Fruit fly (Drosophila melanogaster): Measurements from ENCODE around the gene CG13305.

The CG13305 gene

DNA sequence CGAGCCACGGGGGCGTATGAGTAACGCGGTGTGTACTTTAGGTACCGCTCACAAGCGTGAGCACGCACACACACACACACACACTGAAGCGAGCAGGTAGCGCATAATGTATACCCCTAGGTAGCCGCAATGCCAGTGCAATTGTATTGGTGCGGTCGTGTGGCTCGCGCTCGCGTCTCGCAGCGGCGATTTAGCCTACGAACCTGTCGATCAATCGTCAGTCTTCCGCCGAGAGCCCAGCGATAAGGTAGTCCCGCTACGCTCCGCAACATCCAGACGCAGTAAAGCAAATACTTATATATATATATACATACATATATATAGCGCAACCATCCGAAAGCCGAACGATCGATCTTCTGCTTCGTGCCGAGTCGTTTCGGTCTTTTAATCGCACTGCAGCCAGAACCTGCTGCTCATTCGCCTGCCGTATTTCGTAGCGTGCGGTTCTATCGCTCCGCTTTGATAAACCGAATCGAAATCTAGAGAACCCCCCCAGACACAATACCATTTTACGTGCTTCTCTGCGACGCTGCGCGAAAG, 29.0 kb upstream of the CG13305 start, which contains the start of gene hry (continued):
- peak; percentile 86 for TF ChIP-seq mirr (GFP tag; optimal IDR thresholded peaks at IDR 0.05)
- TF ChIP-seq CG11695 (GFP tag; IDR thresholded peaks at IDR 0.05): peak; percentile 30; the same call in 2 of the 3 replicates
- 0 out of 3 replicates have a peak, but pooled peaks have one; percentile 21 for TF ChIP-seq CG3726 (GFP tag; IDR thresholded peaks at IDR 0.05)
- no peak for TF ChIP-seq CG8944 (GFP tag; optimal IDR thresholded peaks at IDR 0.05)
- TF ChIP-seq CG3407 (GFP tag; optimal IDR thresholded peaks at IDR 0.05): peak; percentile 29
- TF ChIP-seq D (optimal IDR thresholded peaks at IDR 0.05): no peak
- no peak for TF ChIP-seq D (GFP tag; optimal IDR thresholded peaks at IDR 0.05)
- peak; percentile 41; the same call in 1 of the 3 replicates for TF ChIP-seq CG6791 (GFP tag; IDR thresholded peaks at IDR 0.05; ENCODE audit: partially characterized antibody)
- TF ChIP-seq crol (GFP tag; IDR thresholded peaks at IDR 0.05): peak; percentile 67
- no peak for TF ChIP-seq CG14441 (GFP tag; IDR thresholded peaks at IDR 0.05)
- peak in 1 of 2 experiments; percentile 62 for TF ChIP-seq Pdp1 (GFP tag; optimal IDR thresholded peaks at IDR 0.05)
- TF ChIP-seq CG31224 (GFP tag; IDR thresholded peaks at IDR 0.05): no peak
- peak; percentile 66; the same call in 1 of the 3 replicates for TF ChIP-seq mld (GFP tag; IDR thresholded peaks at IDR 0.05; ENCODE audit: partially characterized antibody)
- TF ChIP-seq fu2 (GFP tag; optimal IDR thresholded peaks at IDR 0.05): no peak
- TF ChIP-seq Usf (GFP tag; optimal IDR thresholded peaks at IDR 0.05): no peak
- no peak for TF ChIP-seq dm (GFP tag; optimal IDR thresholded peaks at IDR 0.05)
- TF ChIP-seq CG7963 (GFP tag; IDR thresholded peaks at IDR 0.05; ENCODE audit: partially characterized antibody): no peak
- no peak for TF ChIP-seq CHES-1-like (GFP tag; optimal IDR thresholded peaks at IDR 0.05)
- peak; percentile 49 for TF ChIP-seq CG33557 (GFP tag; optimal IDR thresholded peaks at IDR 0.05)
- TF ChIP-seq CG10565 (GFP tag; optimal IDR thresholded peaks at IDR 0.05): no peak
- TF ChIP-seq CG11723 (GFP tag; optimal IDR thresholded peaks at IDR 0.05): peak; percentile 51
- no peak for TF ChIP-seq ERR (GFP tag; optimal IDR thresholded peaks at IDR 0.05)
- TF ChIP-seq schlank (tag; optimal IDR thresholded peaks at IDR 0.05): no peak
- TF ChIP-seq Bteb2 (GFP tag; optimal IDR thresholded peaks at IDR 0.05): no peak
- no peak for TF ChIP-seq Aef1 (GFP tag; IDR thresholded peaks at IDR 0.05)
- TF ChIP-seq Rfx (GFP tag; IDR thresholded peaks at IDR 0.05): peak; percentile 30; the same call in 1 of the 2 replicates
- TF ChIP-seq Optix (GFP tag; IDR thresholded peaks at IDR 0.05): 0 out of 3 replicates have a peak, but pooled peaks have one; percentile 40
- no peak for TF ChIP-seq chif (GFP tag; optimal IDR thresholded peaks at IDR 0.05)
- peak; percentile 34; the same call in 1 of the 2 replicates for TF ChIP-seq unc-4 (GFP tag; IDR thresholded peaks at IDR 0.05; ENCODE audit: partially characterized antibody)
- TF ChIP-seq lov (optimal IDR thresholded peaks at IDR 0.05): no peak
- TF ChIP-seq lov (GFP tag; IDR thresholded peaks at IDR 0.05): 0 out of 3 replicates have a peak, but pooled peaks have one; percentile 13
- TF ChIP-seq Blimp-1 (GFP tag; optimal IDR thresholded peaks at IDR 0.05): peak; percentile 92
- 0 out of 2 replicates have a peak, but pooled peaks have one; percentile 27 for TF ChIP-seq cas (GFP tag; IDR thresholded peaks at IDR 0.05)
- TF ChIP-seq disco-r (GFP tag; optimal IDR thresholded peaks at IDR 0.05): no peak
- peak; percentile 5 for TF ChIP-seq Fer3 (tag; optimal IDR thresholded peaks at IDR 0.05)
- TF ChIP-seq Sry-δ (GFP tag; optimal IDR thresholded peaks at IDR 0.05): no peak
- TF ChIP-seq Hr3 (GFP tag; optimal IDR thresholded peaks at IDR 0.05): no peak
- TF ChIP-seq psq (GFP tag; optimal IDR thresholded peaks at IDR 0.05): no peak
- no peak for TF ChIP-seq tgo (GFP tag; IDR thresholded peaks at IDR 0.05)
- peak; percentile 56 for TF ChIP-seq CG2202 (tag; optimal IDR thresholded peaks at IDR 0.05)
- TF ChIP-seq Ada2b (GFP tag; IDR thresholded peaks at IDR 0.05): no peak
- TF ChIP-seq NFAT (GFP tag; IDR thresholded peaks at IDR 0.05): peak; percentile 27; the same call in 1 of the 2 replicates
- TF ChIP-seq CG18262 (tag; optimal IDR thresholded peaks at IDR 0.05): peak; percentile 40
- TF ChIP-seq ind (GFP tag; optimal IDR thresholded peaks at IDR 0.05): no peak
- TF ChIP-seq CG7271 (tag; optimal IDR thresholded peaks at IDR 0.05): no peak
- TF ChIP-seq Vsx1 (GFP tag; optimal IDR thresholded peaks at IDR 0.05): peak; percentile 43
- peak; percentile 40 for TF ChIP-seq BtbVII (GFP tag; optimal IDR thresholded peaks at IDR 0.05)
- peak; percentile 33 for TF ChIP-seq MTF-1 (GFP tag; optimal IDR thresholded peaks at IDR 0.05; ENCODE audit: borderline replicate concordance)
- peak; percentile 39 for TF ChIP-seq CG12299 (tag; optimal IDR thresholded peaks at IDR 0.05)
- TF ChIP-seq Oli (tag; optimal IDR thresholded peaks at IDR 0.05): peak; percentile 44
